Worm (Caenorhabditis elegans) whole organism, young adult: ENCODE results near the gene K05G3.2.
"Not testable (repeated sequence)": the region's sequence is repeated elsewhere in the genome, so short reads cannot be mapped to it uniquely, and the experiment has no call there.

Experiments
- Y95B8A.8 ChIP-seq: fragments of 200-800 bp; sonication (Bioruptor generic); IDR thresholded peaks from 2 replicates; pipeline ENCODE4 v1.3.6; 2022; ENCODE audit warnings: missing genetic modification reagents, missing genetic modification characterization, missing compliant biosample characterization
- dpl-1 ChIP-seq: fragments of 150-350 bp; optimal IDR thresholded peaks from 2 replicates; lab custom pipeline; 2014; ENCODE audit warnings: missing biosample characterization, missing genetic modification reagents, missing genetic modification characterization
- ekl-4 ChIP-seq: fragments of 200-800 bp; sonication (Bioruptor generic); IDR thresholded peaks from 2 replicates; pipeline ENCODE4 v1.3.6; 2022; ENCODE audit warnings: missing genetic modification reagents, missing genetic modification characterization, missing compliant biosample characterization

- TF ChIP-seq ekl-4 (GFP tag; lab: Robert Waterston, UW); Y95B8A.8; dpl-1: not testable (repeated sequence)
Observed at ce11 chrX:16504066-16504465, 9.3 kb downstream of the K05G3.2 start.
